Worm (Caenorhabditis elegans): ENCODE data around the gene K08D8.9.

ce11 chrIV:12897146-12897545 is 2.3 kb upstream of the K08D8.9 start:
- TF ChIP-seq T22C8.4 (GFP tag; IDR thresholded peaks at IDR 0.05) (no peak), flt-1 (GFP tag; IDR thresholded peaks at IDR 0.05) (no peak), klf-2 (GFP tag; conservative IDR thresholded peaks at IDR 0.05) (no peak), cog-1 (tag; optimal IDR thresholded peaks at IDR 0.05) (no peak), tab-1 (GFP tag; IDR thresholded peaks at IDR 0.05) (no peak), ref-1 (GFP tag; conservative IDR thresholded peaks at IDR 0.05) (no peak), ztf-23 (GFP tag; IDR thresholded peaks at IDR 0.05) (no peak), ztf-29 (GFP tag; IDR thresholded peaks at IDR 0.05) (no peak), med-1 (GFP tag; optimal IDR thresholded peaks at IDR 0.05; ENCODE audit: insufficient read depth) (no peak)
